Fruit fly (Drosophila melanogaster): ENCODE results near the gene Naa30B.
A peak's percentile ranks its signal among the peaks of the same experiment; 100 is the strongest.

Naa30B gene

DNA sequence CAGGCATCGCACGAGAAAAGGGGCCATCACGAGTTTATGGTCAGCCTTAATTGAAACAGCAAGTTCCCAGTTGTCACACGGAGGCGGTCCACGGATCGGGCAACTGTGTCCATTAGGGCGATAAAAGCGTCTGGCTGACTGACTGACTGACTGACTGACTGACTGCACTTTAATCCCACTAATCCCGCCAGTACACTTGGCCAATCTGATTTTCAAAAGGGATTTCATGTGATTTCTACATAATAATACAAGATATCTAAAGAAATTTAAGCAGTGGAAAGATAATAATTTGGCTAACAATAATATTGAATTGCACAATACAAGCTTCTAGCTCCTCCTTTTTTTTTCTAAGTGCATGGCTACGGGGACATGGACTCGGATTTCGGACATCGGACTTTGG, 29.6 kb downstream of the Naa30B start (continued):
- TF ChIP-seq Lhr (GFP tag; optimal IDR thresholded peaks at IDR 0.05), result no peak
- peak; percentile 69 for TF ChIP-seq sens (GFP tag)
- TF ChIP-seq tgo (GFP tag; IDR thresholded peaks at IDR 0.05), result no peak
- no peak for TF ChIP-seq Aef1 (GFP tag; IDR thresholded peaks at IDR 0.05)
- TF ChIP-seq ase (GFP tag; IDR thresholded peaks at IDR 0.05), result no peak
- no peak for TF ChIP-seq schlank (tag; optimal IDR thresholded peaks at IDR 0.05)
- no peak for TF ChIP-seq CG31441 (GFP tag; IDR thresholded peaks at IDR 0.05)
- 0 out of 3 replicates have a peak, but pooled peaks have one; percentile 17 for TF ChIP-seq zfh1 (GFP tag; IDR thresholded peaks at IDR 0.05)
- no peak for TF ChIP-seq CG10543 (GFP tag; optimal IDR thresholded peaks at IDR 0.05)
- no peak for TF ChIP-seq slbo (GFP tag; IDR thresholded peaks at IDR 0.05)
- no peak for TF ChIP-seq HmgD (GFP tag; optimal IDR thresholded peaks at IDR 0.05)
- TF ChIP-seq pb (GFP tag; optimal IDR thresholded peaks at IDR 0.05), result no peak
- TF ChIP-seq CG15696 (tag; optimal IDR thresholded peaks at IDR 0.05), result no peak
- no peak for TF ChIP-seq Abd-B (GFP tag; optimal IDR thresholded peaks at IDR 0.05)
- TF ChIP-seq Usf (GFP tag; optimal IDR thresholded peaks at IDR 0.05), result no peak
- no peak for TF ChIP-seq Sox102F (GFP tag; optimal IDR thresholded peaks at IDR 0.05)
- TF ChIP-seq ap (GFP tag; IDR thresholded peaks at IDR 0.05), result no peak
- TF ChIP-seq CG12155 (GFP tag; optimal IDR thresholded peaks at IDR 0.05), result no peak
- no peak for TF ChIP-seq toy (GFP tag; IDR thresholded peaks at IDR 0.05)
- TF ChIP-seq Sox100B (GFP tag; optimal IDR thresholded peaks at IDR 0.05), result no peak
- no peak for TF ChIP-seq her (GFP tag; optimal IDR thresholded peaks at IDR 0.05)
- no peak for TF ChIP-seq CG6175 (GFP tag; IDR thresholded peaks at IDR 0.05)
- no peak for TF ChIP-seq D19B (GFP tag; optimal IDR thresholded peaks at IDR 0.05)
- peak; percentile 65 for TF ChIP-seq ara (GFP tag; IDR thresholded peaks at IDR 0.05)
- no peak for TF ChIP-seq Atf-2 (GFP tag; optimal IDR thresholded peaks at IDR 0.05)
- TF ChIP-seq Awh (GFP tag; IDR thresholded peaks at IDR 0.05), result peak; percentile 12; the same call in 1 of the 2 replicates
- TF ChIP-seq kni (GFP tag; optimal IDR thresholded peaks at IDR 0.05), result no peak
- peak; percentile 24; the same call in 1 of the 2 replicates for TF ChIP-seq CG17328 (GFP tag; IDR thresholded peaks at IDR 0.05)
- peak; percentile 20; the same call in 1 of the 2 replicates for TF ChIP-seq Xrp1 (GFP tag; IDR thresholded peaks at IDR 0.05)
- no peak for TF ChIP-seq p53 (GFP tag; optimal IDR thresholded peaks at IDR 0.05)
- TF ChIP-seq CG32772 (GFP tag; IDR thresholded peaks at IDR 0.05), result 0 out of 2 replicates have a peak, but pooled peaks have one; percentile 7
- no peak for TF ChIP-seq Xbp1 (GFP tag; optimal IDR thresholded peaks at IDR 0.05)
- TF ChIP-seq stwl (tag; optimal IDR thresholded peaks at IDR 0.05), result no peak
- 0 out of 3 replicates have a peak, but pooled peaks have one; percentile 15 for TF ChIP-seq CG34422 (GFP tag; IDR thresholded peaks at IDR 0.05)
- TF ChIP-seq ranshi (GFP tag; IDR thresholded peaks at IDR 0.05), result no peak
- peak in 1 of 2 experiments; percentile 48 for TF ChIP-seq bsh (GFP tag; optimal IDR thresholded peaks at IDR 0.05)
- no peak for TF ChIP-seq CG12071 (GFP tag; optimal IDR thresholded peaks at IDR 0.05)
- peak; percentile 66 for TF ChIP-seq CG10209 (GFP tag; optimal IDR thresholded peaks at IDR 0.05)
- peak; percentile 35 for TF ChIP-seq CG1603 (tag; optimal IDR thresholded peaks at IDR 0.05)
- TF ChIP-seq Hr51 (GFP tag; optimal IDR thresholded peaks at IDR 0.05), result no peak
- TF ChIP-seq CG8388 (GFP tag; optimal IDR thresholded peaks at IDR 0.05), result no peak
- TF ChIP-seq CG5953 (GFP tag; IDR thresholded peaks at IDR 0.05), result no peak
- no peak for TF ChIP-seq nerfin-1 (tag; optimal IDR thresholded peaks at IDR 0.05)
- TF ChIP-seq Dip3 (GFP tag; optimal IDR thresholded peaks at IDR 0.05), result no peak
- TF ChIP-seq otp (GFP tag; IDR thresholded peaks at IDR 0.05), result peak; percentile 36; the same call in 1 of the 3 replicates
- peak; percentile 29 for TF ChIP-seq CG10979 (tag; optimal IDR thresholded peaks at IDR 0.05)
- no peak for TF ChIP-seq B-H2 (GFP tag; optimal IDR thresholded peaks at IDR 0.05)
- TF ChIP-seq rib (GFP tag; IDR thresholded peaks at IDR 0.05), result no peak
- TF ChIP-seq Meics (GFP tag; optimal IDR thresholded peaks at IDR 0.05), result no peak
- peak; percentile 14 for TF ChIP-seq unpg (GFP tag; optimal IDR thresholded peaks at IDR 0.05)
- TF ChIP-seq CG12236 (GFP tag; optimal IDR thresholded peaks at IDR 0.05), result no peak
- TF ChIP-seq CG9727 (GFP tag; optimal IDR thresholded peaks at IDR 0.05), result no peak

Measured in whole organism, embryonic.